Worm (Caenorhabditis elegans): ENCODE results near the gene Y66D12A.1.

DNA sequence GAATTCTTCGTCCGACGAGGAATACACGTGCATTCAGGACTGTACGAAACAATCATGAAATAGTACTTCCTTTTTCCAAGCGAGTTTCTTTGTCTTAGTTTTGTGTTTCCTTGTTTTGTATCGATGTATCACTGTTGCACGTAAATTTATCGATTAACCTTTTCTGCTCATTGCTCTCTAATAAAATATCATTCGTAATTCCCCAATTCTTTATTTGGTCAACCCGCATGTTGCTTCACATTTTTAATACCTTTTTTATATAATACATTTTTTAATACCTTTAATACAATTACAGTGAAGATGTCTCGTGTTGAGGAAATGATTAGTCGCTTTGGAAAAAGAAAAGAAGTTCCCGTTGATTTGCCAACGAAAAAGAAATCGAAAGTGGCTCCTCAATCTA lies at the start of gene Y66D12A.1:
- TF ChIP-seq unc-39 (tag; optimal IDR thresholded peaks at IDR 0.05) (no peak), ztf-1 (GFP tag; conservative IDR thresholded peaks at IDR 0.05) (no peak)

Data from whole organism, L2 larva.